Worm (Caenorhabditis elegans) whole organism, dauer: ENCODE results near the gene K07C11.10.

ENCODE experiments used
- unc-62 ChIP-seq: sonication (generic microtip); optimal IDR thresholded peaks from 2 replicates; lab custom pipeline; 2017; ENCODE audit warnings: missing biosample characterization, missing genetic modification reagents, missing genetic modification characterization

K07C11.10 gene

ce11 chrV:8178279-8178678 lies 48.4 kb downstream of the K07C11.10 start:
- no peak for TF ChIP-seq unc-62

ce11 chrV:8177349-8177748 lies 49.4 kb downstream of the K07C11.10 start, which contains the start of gene F20D6.9:
Gene F20D6.9 (minus strand): TSS chrV:8177449.
- no peak for TF ChIP-seq unc-62
